Fruit fly (Drosophila melanogaster) whole organism, embryonic: ENCODE data around the gene rhea.
A peak's percentile ranks its signal among the peaks of the same experiment; 100 is the strongest.

Experiments used
- Atf6 ChIP-seq: fragments of 200-800 bp; sonication (Bioruptor generic); IDR thresholded peaks from 2 replicates; pipeline ENCODE4 v1.3.6; 2022; ENCODE audit warnings: missing biosample characterization, missing genetic modification characterization
- B-H2 ChIP-seq: fragments of 200-800 bp; sonication (Bioruptor generic); optimal IDR thresholded peaks from 2 replicates; lab custom pipeline; 2018; ENCODE audit warnings: missing biosample characterization, mild to moderate bottlenecking, missing genetic modification characterization
- BtbVII ChIP-seq: fragments of 200-800 bp; sonication (Bioruptor generic); optimal IDR thresholded peaks from 3 replicates; lab custom pipeline; 2017; ENCODE audit warnings: missing biosample characterization, mild to moderate bottlenecking, missing genetic modification characterization
- CG12071 ChIP-seq: fragments of 200-800 bp; sonication (Bioruptor generic); optimal IDR thresholded peaks from 3 replicates; lab custom pipeline; 2018; ENCODE audit warnings: missing biosample characterization, mild to moderate bottlenecking, missing genetic modification characterization
- CG1233 ChIP-seq: fragments of 200-800 bp; sonication (Bioruptor generic); optimal IDR thresholded peaks from 4 replicates; lab custom pipeline; 2018; ENCODE audit warnings: missing biosample characterization, mild to moderate bottlenecking, missing genetic modification characterization
- CG13296 ChIP-seq: fragments of 200-800 bp; sonication (Bioruptor generic); optimal IDR thresholded peaks from 3 replicates; lab custom pipeline; 2018; ENCODE audit warnings: missing biosample characterization, mild to moderate bottlenecking, missing genetic modification characterization
- CG13624 ChIP-seq: fragments of 200-800 bp; sonication (Bioruptor generic); optimal IDR thresholded peaks from 2 replicates; lab custom pipeline; 2016; ENCODE audit warnings: missing biosample characterization, missing genetic modification characterization
- CG13775 ChIP-seq: fragments of 200-800 bp; sonication (Bioruptor generic); optimal IDR thresholded peaks from 3 replicates; lab custom pipeline; 2017; ENCODE audit warnings: missing biosample characterization, mild to moderate bottlenecking, missing genetic modification characterization
- CG14441 ChIP-seq: fragments of 200-800 bp; sonication (Bioruptor generic); IDR thresholded peaks from 2 replicates; pipeline ENCODE4 v1.3.6; 2022; ENCODE audit warnings: missing biosample characterization, missing genetic modification characterization
- CG15011 ChIP-seq: fragments of 200-800 bp; sonication (Bioruptor generic); optimal IDR thresholded peaks from 3 replicates; lab custom pipeline; 2018; ENCODE audit warnings: missing biosample characterization, mild to moderate bottlenecking, missing genetic modification characterization
- CG15514 ChIP-seq: fragments of 200-800 bp; sonication (Bioruptor generic); optimal IDR thresholded peaks from 3 replicates; lab custom pipeline; 2017; ENCODE audit warnings: missing biosample characterization, missing genetic modification characterization, mild to moderate bottlenecking, moderate library complexity, missing genetic modification reagents
- CG17568 ChIP-seq: fragments of 200-800 bp; sonication (Bioruptor generic); optimal IDR thresholded peaks from 2 replicates; lab custom pipeline; 2018; ENCODE audit warnings: missing biosample characterization, mild to moderate bottlenecking, missing genetic modification characterization, moderate library complexity
- CG17829 ChIP-seq: fragments of 200-800 bp; optimal IDR thresholded peaks from 2 replicates; lab custom pipeline; 2019; ENCODE audit warnings: missing biosample characterization, mild to moderate bottlenecking, missing genetic modification characterization, moderate library complexity
- CG30020 ChIP-seq: fragments of 200-800 bp; optimal IDR thresholded peaks from 2 replicates; lab custom pipeline; 2019; ENCODE audit warnings: missing biosample characterization, mild to moderate bottlenecking, missing genetic modification characterization, moderate library complexity
- CG34224 ChIP-seq: fragments of 200-800 bp; sonication (Bioruptor generic); IDR thresholded peaks from 3 replicates; pipeline ENCODE4 v1.3.6; 2022; ENCODE audit warnings: missing biosample characterization, missing genetic modification characterization; ENCODE audit not compliant: partially characterized antibody
- CG4617 ChIP-seq: fragments of 200-800 bp; sonication (Bioruptor generic); optimal IDR thresholded peaks from 3 replicates; lab custom pipeline; 2016; ENCODE audit warnings: missing biosample characterization, missing genetic modification characterization, borderline replicate concordance
- CG6791 ChIP-seq: fragments of 200-800 bp; sonication (Bioruptor generic); IDR thresholded peaks from 3 replicates; pipeline ENCODE4 v1.3.6; 2022; ENCODE audit warnings: missing biosample characterization, missing genetic modification characterization; ENCODE audit not compliant: partially characterized antibody
- CG7839 ChIP-seq: fragments of 200-800 bp; sonication (Bioruptor generic); optimal IDR thresholded peaks from 3 replicates; lab custom pipeline; 2018; ENCODE audit warnings: missing biosample characterization, mild to moderate bottlenecking, missing genetic modification characterization, moderate library complexity
- CG8388 ChIP-seq: fragments of 200-800 bp; sonication (Bioruptor generic); optimal IDR thresholded peaks from 2 replicates; lab custom pipeline; 2019; ENCODE audit warnings: missing biosample characterization, mild to moderate bottlenecking, missing genetic modification characterization, moderate library complexity
- CG8924 ChIP-seq: fragments of 200-800 bp; optimal IDR thresholded peaks from 3 replicates; lab custom pipeline; 2019; ENCODE audit warnings: missing biosample characterization, mild to moderate bottlenecking, missing genetic modification characterization, moderate library complexity
- CG9437 ChIP-seq: fragments of 200-800 bp; sonication (Bioruptor generic); optimal IDR thresholded peaks from 2 replicates; lab custom pipeline; 2018; ENCODE audit warnings: missing biosample characterization, mild to moderate bottlenecking, missing genetic modification characterization
- CoRest ChIP-seq: fragments of 200-800 bp; sonication (Bioruptor generic); optimal IDR thresholded peaks from 3 replicates; lab custom pipeline; 2018; ENCODE audit warnings: missing biosample characterization, mild to moderate bottlenecking, missing genetic modification characterization, moderate library complexity
- Gug ChIP-seq: fragments of 200-800 bp; sonication (Bioruptor generic); IDR thresholded peaks from 4 replicates; pipeline ENCODE4 v1.3.6; 2022; ENCODE audit warnings: missing biosample characterization, missing genetic modification characterization
- H15 ChIP-seq: fragments of 200-800 bp; sonication (Bioruptor generic); IDR thresholded peaks from 3 replicates; pipeline ENCODE4 v1.3.6; 2022; ENCODE audit warnings: missing biosample characterization, missing genetic modification characterization
- HLH4C ChIP-seq: fragments of 200-800 bp; sonication (Bioruptor generic); IDR thresholded peaks from 3 replicates; pipeline ENCODE4 v1.3.6; 2022; ENCODE audit warnings: missing biosample characterization, missing genetic modification characterization; ENCODE audit not compliant: partially characterized antibody
- Hr78 ChIP-seq, 2 experiments: fragments of 200-800 bp in 1 of 2; fragments of >200 bp in 1 of 2; sonication (Bioruptor generic) in 1 of 2; optimal IDR thresholded peaks; 2 replicates each; lab custom pipeline; 2017 to 2019; ENCODE audit warnings: missing biosample characterization in 2 of 2, missing genetic modification characterization in 2 of 2, mild to moderate bottlenecking in 1 of 2, moderate library complexity in 1 of 2
- Lhr ChIP-seq: fragments of 200-800 bp; sonication (Bioruptor generic); optimal IDR thresholded peaks from 3 replicates; lab custom pipeline; 2017; ENCODE audit warnings: mild to moderate bottlenecking, missing biosample characterization, missing genetic modification reagents, missing genetic modification characterization
- Myb ChIP-seq: fragments of 200-800 bp; sonication (Bioruptor generic); optimal IDR thresholded peaks from 2 replicates; lab custom pipeline; 2016; ENCODE audit warnings: missing biosample characterization, missing genetic modification characterization
- Nf-YA ChIP-seq: fragments of 200-800 bp; sonication (Bioruptor generic); IDR thresholded peaks from 2 replicates; pipeline ENCODE4 v1.3.6; 2022; ENCODE audit warnings: missing biosample characterization, missing genetic modification characterization
- Rfx ChIP-seq: fragments of 200-800 bp; sonication (Bioruptor generic); IDR thresholded peaks from 2 replicates; pipeline ENCODE4 v1.3.6; 2022; ENCODE audit warnings: missing biosample characterization, missing genetic modification characterization
- Rx ChIP-seq: fragments of 200-800 bp; sonication (Bioruptor generic); IDR thresholded peaks from 2 replicates; pipeline ENCODE4 v1.3.6; 2022; ENCODE audit warnings: missing biosample characterization, missing genetic modification characterization
- Spps ChIP-seq: fragments of 200-800 bp; sonication (Bioruptor generic); optimal IDR thresholded peaks from 2 replicates; lab custom pipeline; 2018; ENCODE audit warnings: missing biosample characterization, mild to moderate bottlenecking, missing genetic modification characterization
- Xrp1 ChIP-seq: fragments of 200-800 bp; sonication (Bioruptor generic); IDR thresholded peaks from 2 replicates; pipeline ENCODE4 v1.3.6; 2022; ENCODE audit warnings: missing biosample characterization, missing genetic modification characterization
- az2 ChIP-seq: fragments of 200-800 bp; sonication (Bioruptor generic); optimal IDR thresholded peaks from 3 replicates; lab custom pipeline; 2016; ENCODE audit warnings: missing biosample characterization, missing genetic modification characterization
- dati ChIP-seq: fragments of 200-800 bp; sonication (Bioruptor generic); IDR thresholded peaks from 2 replicates; pipeline ENCODE4 v1.3.6; 2022; ENCODE audit warnings: missing biosample characterization, missing genetic modification characterization
- emc ChIP-seq: fragments of 200-800 bp; sonication (Bioruptor generic); optimal IDR thresholded peaks from 2 replicates; lab custom pipeline; 2016; ENCODE audit warnings: missing biosample characterization, missing genetic modification characterization
- fd64A ChIP-seq: fragments of 200-800 bp; sonication (Bioruptor generic); optimal IDR thresholded peaks from 3 replicates; lab custom pipeline; 2018; ENCODE audit warnings: missing biosample characterization, mild to moderate bottlenecking, missing genetic modification characterization
- klu ChIP-seq: fragments of 200-800 bp; sonication (Bioruptor generic); IDR thresholded peaks from 2 replicates; pipeline ENCODE4 v1.3.6; 2022; ENCODE audit warnings: missing biosample characterization, missing genetic modification characterization
- lmd ChIP-seq: fragments of 200-800 bp; sonication (Bioruptor generic); IDR thresholded peaks from 2 replicates; pipeline ENCODE4 v1.3.6; 2022; ENCODE audit warnings: missing biosample characterization, missing genetic modification characterization
- otp ChIP-seq: fragments of 200-800 bp; sonication (Bioruptor generic); IDR thresholded peaks from 3 replicates; pipeline ENCODE4, ENCODE4 v1.3.6; 2022; ENCODE audit warnings: missing biosample characterization, missing genetic modification characterization
- rib ChIP-seq: fragments of 200-800 bp; sonication (Bioruptor generic); IDR thresholded peaks from 2 replicates; pipeline ENCODE4 v1.3.6; 2022; ENCODE audit warnings: missing biosample characterization, missing genetic modification characterization
- schlank ChIP-seq: fragments of 200-800 bp; sonication (Bioruptor generic); optimal IDR thresholded peaks from 2 replicates; lab custom pipeline; 2018; ENCODE audit warnings: missing biosample characterization, mild to moderate bottlenecking, missing genetic modification characterization
- sd ChIP-seq: fragments of 200-800 bp; sonication (Bioruptor generic); optimal IDR thresholded peaks from 3 replicates; lab custom pipeline; 2018; ENCODE audit warnings: missing biosample characterization, mild to moderate bottlenecking, missing genetic modification characterization, moderate library complexity
- sens ChIP-seq: fragments of 200-800 bp; sonication (Bioruptor generic); peaks from one replicate; lab custom pipeline; 2016; ENCODE audit warnings: missing biosample characterization, missing genetic modification characterization
- sens-2 ChIP-seq: fragments of 200-800 bp; sonication (Bioruptor generic); IDR thresholded peaks from 2 replicates; pipeline ENCODE4 v1.3.6; 2022; ENCODE audit warnings: missing biosample characterization, missing genetic modification characterization
- sqz ChIP-seq: fragments of 200-800 bp; sonication (Bioruptor generic); optimal IDR thresholded peaks from 3 replicates; lab custom pipeline; 2018; ENCODE audit warnings: missing biosample characterization, mild to moderate bottlenecking, missing genetic modification characterization
- tup ChIP-seq: fragments of 200-800 bp; sonication (Bioruptor generic); optimal IDR thresholded peaks from 2 replicates; lab custom pipeline; 2016; ENCODE audit warnings: missing biosample characterization, mild to moderate bottlenecking, missing genetic modification characterization, moderate library complexity
- tx ChIP-seq: fragments of 200-800 bp; sonication (Bioruptor generic); optimal IDR thresholded peaks from 2 replicates; lab custom pipeline; 2016; ENCODE audit warnings: missing biosample characterization, missing genetic modification characterization
- unpg ChIP-seq: fragments of 200-800 bp; sonication (Bioruptor generic); optimal IDR thresholded peaks from 3 replicates; lab custom pipeline; 2018; ENCODE audit warnings: missing biosample characterization, mild to moderate bottlenecking, missing genetic modification characterization, moderate library complexity
- wor ChIP-seq: fragments of 200-800 bp; sonication (Bioruptor generic); IDR thresholded peaks from 2 replicates; pipeline ENCODE4 v1.3.6; 2022; ENCODE audit warnings: missing biosample characterization, missing genetic modification characterization

The rhea gene

DNA sequence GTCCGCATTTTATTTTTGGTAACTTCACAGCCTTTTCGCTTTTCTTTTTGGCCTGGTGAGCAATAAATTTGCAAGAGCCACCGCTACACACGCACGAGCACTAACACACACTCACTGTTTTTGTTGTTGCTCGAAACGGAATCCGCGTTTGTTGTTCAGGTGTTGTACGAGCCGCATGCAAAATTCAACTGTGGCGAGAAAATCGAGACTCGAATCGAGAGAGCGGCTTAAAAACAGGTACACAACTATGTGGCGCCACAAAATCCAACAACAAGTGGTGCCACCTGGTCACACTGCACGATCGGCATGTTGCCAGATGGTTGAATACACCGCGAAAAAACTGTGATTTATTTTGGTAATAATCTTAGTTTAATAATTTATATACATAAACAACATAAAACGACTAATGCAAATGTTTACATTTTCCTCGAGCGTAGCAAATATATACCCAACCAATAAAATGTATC is 37.8 kb upstream of the rhea start, which contains the start of gene CG43163 (continued):
- TF ChIP-seq CG13624 (GFP tag; lab: Kevin White, UChicago) (no peak), klu (GFP tag; lab: Robert Waterston, UW) (no peak), HLH4C (GFP tag; lab: Robert Waterston, UW) (no peak), CG6791 (GFP tag; lab: Robert Waterston, UW) (peak; percentile 30; the same call in 1 of the 3 replicates), Xrp1 (GFP tag; lab: Robert Waterston, UW) (peak; percentile 79), CG12071 (GFP tag; lab: Kevin White, UChicago) (peak; percentile 43), CG9437 (GFP tag; lab: Kevin White, UChicago) (peak; percentile 37), CG17829 (peak; percentile 70), fd64A (no peak), CG34224 (GFP tag; lab: Robert Waterston, UW) (no peak), H15 (GFP tag; lab: Robert Waterston, UW) (peak; percentile 64; the same call in 2 of the 3 replicates), CG13775 (GFP tag; lab: Kevin White, UChicago) (peak; percentile 44), rib (peak; percentile 41; the same call in 1 of the 2 replicates), CG7839 (tag; lab: Kevin White, UChicago) (peak; percentile 73), dati (no peak), CG15011 (GFP tag; lab: Kevin White, UChicago) (peak; percentile 39), Gug (GFP tag; lab: Robert Waterston, UW) (peak; percentile 57; the same call in 3 of the 4 replicates), wor (GFP tag; lab: Robert Waterston, UW) (no peak), sens-2 (GFP tag; lab: Robert Waterston, UW) (no peak), emc (GFP tag; lab: Kevin White, UChicago) (no peak), CG8924 (tag; lab: Kevin White, UChicago) (peak; percentile 48), tx (GFP tag; lab: Kevin White, UChicago) (peak; percentile 25), sqz (GFP tag; lab: Kevin White, UChicago) (no peak), CG13296 (GFP tag; lab: Kevin White, UChicago) (peak; percentile 53), az2 (GFP tag; lab: Kevin White, UChicago) (peak; percentile 61), B-H2 (GFP tag; lab: Kevin White, UChicago) (peak; percentile 7), schlank (tag; lab: Kevin White, UChicago) (no peak), sd (peak; percentile 53), Hr78 (GFP tag; optimal IDR thresholded peaks at IDR 0.05; lab: Kevin White, UChicago) (peak in 1 of 2 experiments; percentile 76), CG14441 (peak; percentile 66), Nf-YA (peak; percentile 38; the same call in 1 of the 2 replicates), tup (GFP tag; lab: Kevin White, UChicago) (peak; percentile 22), Atf6 (GFP tag; lab: Robert Waterston, UW) (peak; percentile 69; the same call in 1 of the 2 replicates), sens (peak; percentile 93), CG17568 (GFP tag; lab: Kevin White, UChicago) (no peak), Spps (peak; percentile 45), otp (GFP tag; lab: Robert Waterston, UW) (peak; percentile 52; the same call in 1 of the 3 replicates), CG4617 (GFP tag; lab: Kevin White, UChicago) (peak; percentile 42), Rfx (GFP tag; lab: Robert Waterston, UW) (peak; percentile 72), lmd (GFP tag; lab: Robert Waterston, UW) (peak; percentile 61; the same call in 1 of the 2 replicates), CG30020 (tag; lab: Kevin White, UChicago) (peak; percentile 17), Rx (GFP tag; lab: Robert Waterston, UW) (peak; percentile 58), Myb (GFP tag; lab: Kevin White, UChicago) (peak; percentile 7), BtbVII (GFP tag; lab: Kevin White, UChicago) (no peak), unpg (peak; percentile 84), Lhr (GFP tag; lab: Kevin White, UChicago) (peak; percentile 86), CG1233 (peak; percentile 52), CG15514 (peak; percentile 65), CG8388 (GFP tag; lab: Kevin White, UChicago) (peak; percentile 68), CoRest (peak; percentile 70)
